Worm (Caenorhabditis elegans) whole organism, L1 larva: ENCODE results near the gene mel-11.

Experiments
- Y116A8C.19 ChIP-seq: sonication (generic microtip); optimal IDR thresholded peaks from 2 replicates; lab custom pipeline; 2016; ENCODE audit warnings: missing compliant biosample characterization, missing genetic modification characterization, borderline replicate concordance
- aha-1 ChIP-seq: fragments of 150-350 bp; optimal IDR thresholded peaks from 2 replicates; lab custom pipeline; 2014; ENCODE audit warnings: missing biosample characterization, missing genetic modification characterization
- alr-1 ChIP-seq: fragments of 200-800 bp; sonication (Bioruptor generic); optimal IDR thresholded peaks from 2 replicates; lab custom pipeline; 2018; ENCODE audit warnings: borderline replicate concordance, mild to moderate bottlenecking, missing genetic modification characterization, missing compliant biosample characterization
- ama-1 ChIP-seq: fragments of 150-350 bp; optimal IDR thresholded peaks from 2 replicates; lab custom pipeline; 2014
- blmp-1 ChIP-seq: fragments of 150-350 bp; optimal IDR thresholded peaks from 2 replicates; lab custom pipeline; 2014; ENCODE audit warnings: missing biosample characterization, missing genetic modification characterization
- ceh-63 ChIP-seq: fragments of 200-800 bp; sonication (Bioruptor generic); optimal IDR thresholded peaks from 2 replicates; lab custom pipeline; 2018; ENCODE audit warnings: mild to moderate bottlenecking, missing genetic modification characterization, missing compliant biosample characterization
- ceh-8 ChIP-seq: fragments of 200-800 bp; sonication (Bioruptor generic); optimal IDR thresholded peaks from 2 replicates; lab custom pipeline; 2018; ENCODE audit warnings: mild to moderate bottlenecking, missing genetic modification characterization, moderate library complexity, missing compliant biosample characterization
- dpl-1 ChIP-seq, 3 experiments: fragments of 150-350 bp in 2 of 3; sonication (generic microtip) in 1 of 3; optimal IDR thresholded peaks; 2 replicates each; lab custom pipeline; 2014 to 2017; ENCODE audit warnings: missing biosample characterization in 3 of 3, missing genetic modification characterization in 3 of 3, missing genetic modification reagents in 3 of 3
- efl-1 ChIP-seq, 4 experiments: fragments of 150-350 bp; optimal IDR thresholded peaks in 3 of 4; peaks in 1 of 4; 1 replicate in 1 of 4; 2 replicates in 3 of 4; lab custom pipeline; 2014; ENCODE audit warnings: missing biosample characterization in 2 of 4, missing genetic modification characterization in 2 of 4, missing genetic modification reagents in 2 of 4
- egl-27 ChIP-seq, 2 experiments: fragments of 150-350 bp in 1 of 2; sonication (generic microtip); optimal IDR thresholded peaks; 3 replicates each; lab custom pipeline; 2017 to 2018; ENCODE audit warnings: missing biosample characterization in 2 of 2, missing genetic modification characterization in 2 of 2, missing genetic modification reagents in 2 of 2
- elt-2 ChIP-seq: sonication (generic microtip); optimal IDR thresholded peaks from 2 replicates; lab custom pipeline; 2016; ENCODE audit warnings: missing genetic modification characterization, mild to moderate bottlenecking, inconsistent platforms, missing compliant biosample characterization, missing genetic modification reagents
- elt-3 ChIP-seq, 6 experiments: fragments of 150-350 bp in 1 of 6; sonication (generic microtip); optimal IDR thresholded peaks; 2 replicates each; lab custom pipeline; 2017 to 2018; ENCODE audit warnings: missing biosample characterization in 6 of 6, missing genetic modification characterization in 6 of 6, inconsistent platforms in 1 of 6
- fkh-4 ChIP-seq: sonication (generic microtip); optimal IDR thresholded peaks from 2 replicates; lab custom pipeline; 2016; ENCODE audit warnings: missing compliant biosample characterization, missing genetic modification characterization, borderline replicate concordance
- fkh-8 ChIP-seq: sonication (generic microtip); optimal IDR thresholded peaks from 2 replicates; lab custom pipeline; 2016; ENCODE audit warnings: mild to moderate bottlenecking, missing genetic modification characterization, missing compliant biosample characterization
- fos-1 ChIP-seq: fragments of 150-350 bp; optimal IDR thresholded peaks from 2 replicates; lab custom pipeline; 2014; ENCODE audit warnings: missing biosample characterization, missing genetic modification characterization
- grh-1 ChIP-seq: fragments of 200-800 bp; sonication (Bioruptor generic); IDR thresholded peaks from 2 replicates; pipeline ENCODE4 v1.3.6; 2022; ENCODE audit warnings: missing genetic modification reagents, missing genetic modification characterization, missing compliant biosample characterization
- hlh-4 ChIP-seq: sonication (generic microtip); optimal IDR thresholded peaks from 2 replicates; lab custom pipeline; 2016; ENCODE audit warnings: mild to moderate bottlenecking, missing genetic modification characterization, missing compliant biosample characterization
- irx-1 ChIP-seq: sonication (generic microtip); optimal IDR thresholded peaks from 2 replicates; lab custom pipeline; 2016; ENCODE audit warnings: missing genetic modification characterization, missing compliant biosample characterization
- lin-14 ChIP-seq: fragments of 200-800 bp; sonication (Bioruptor generic); optimal IDR thresholded peaks from 2 replicates; lab custom pipeline; 2018; ENCODE audit warnings: mild to moderate bottlenecking, missing genetic modification characterization, moderate library complexity, missing compliant biosample characterization
- lin-35 ChIP-seq, 2 experiments: fragments of 150-350 bp; optimal IDR thresholded peaks; 2 replicates each; lab custom pipeline; 2014; ENCODE audit warnings: missing biosample characterization in 2 of 2, missing genetic modification characterization in 2 of 2, missing genetic modification reagents in 2 of 2
- mef-2 ChIP-seq: fragments of 150-350 bp; optimal IDR thresholded peaks from 2 replicates; lab custom pipeline; 2014; ENCODE audit warnings: missing biosample characterization, missing genetic modification characterization
- mep-1 ChIP-seq: fragments of 150-350 bp; optimal IDR thresholded peaks from 2 replicates; lab custom pipeline; 2014; ENCODE audit warnings: missing biosample characterization, missing genetic modification characterization
- nhr-11 ChIP-seq: fragments of 150-350 bp; optimal IDR thresholded peaks from 2 replicates; lab custom pipeline; 2014; ENCODE audit warnings: missing biosample characterization, missing genetic modification characterization
- nhr-12 ChIP-seq: sonication (generic microtip); optimal IDR thresholded peaks from 2 replicates; lab custom pipeline; 2017; ENCODE audit warnings: missing biosample characterization, missing genetic modification characterization
- nhr-19 ChIP-seq: fragments of 200-800 bp; sonication (Bioruptor generic); conservative IDR thresholded peaks from 2 replicates; pipeline ENCODE4 v1.3.6; 2022; ENCODE audit warnings: missing genetic modification characterization, missing compliant biosample characterization
- nhr-20 ChIP-seq: sonication (generic microtip); optimal IDR thresholded peaks from 2 replicates; lab custom pipeline; 2016; ENCODE audit warnings: mild to moderate bottlenecking, missing genetic modification characterization, missing compliant biosample characterization
- nhr-237 ChIP-seq: fragments of 150-350 bp; optimal IDR thresholded peaks from 2 replicates; lab custom pipeline; 2014; ENCODE audit warnings: missing biosample characterization, missing genetic modification characterization
- nhr-28 ChIP-seq: fragments of 150-350 bp; optimal IDR thresholded peaks from 2 replicates; lab custom pipeline; 2014; ENCODE audit warnings: missing biosample characterization, missing genetic modification characterization
- nhr-71 ChIP-seq: sonication (generic microtip); optimal IDR thresholded peaks from 2 replicates; lab custom pipeline; 2016; ENCODE audit warnings: mild to moderate bottlenecking, missing genetic modification characterization, moderate library complexity, missing compliant biosample characterization
- nhr-85 ChIP-seq: sonication (generic microtip); peaks from one replicate; lab custom pipeline; 2016; ENCODE audit warnings: missing genetic modification characterization, inconsistent platforms, missing compliant biosample characterization
- pag-3 ChIP-seq: sonication (generic microtip); optimal IDR thresholded peaks from 2 replicates; lab custom pipeline; 2017; ENCODE audit warnings: missing genetic modification characterization, mild to moderate bottlenecking, missing compliant biosample characterization, antibody characterized with exemption, borderline replicate concordance; ENCODE audit not compliant: insufficient read depth
- snpc-4 ChIP-seq: fragments of 150-350 bp; optimal IDR thresholded peaks from 2 replicates; lab custom pipeline; 2014; ENCODE audit warnings: missing biosample characterization, missing genetic modification characterization
- snu-23 ChIP-seq: sonication (generic microtip); optimal IDR thresholded peaks from 2 replicates; lab custom pipeline; 2016; ENCODE audit warnings: missing genetic modification characterization, missing compliant biosample characterization
- sup-37 ChIP-seq: fragments of 200-800 bp; sonication (Bioruptor generic); optimal IDR thresholded peaks from 2 replicates; lab custom pipeline; 2018; ENCODE audit warnings: mild to moderate bottlenecking, missing genetic modification characterization, missing compliant biosample characterization
- swsn-7 ChIP-seq: sonication (generic microtip); optimal IDR thresholded peaks from 2 replicates; lab custom pipeline; 2016; ENCODE audit warnings: missing genetic modification characterization, missing compliant biosample characterization
- vab-15 ChIP-seq: sonication (generic microtip); optimal IDR thresholded peaks from 2 replicates; lab custom pipeline; 2017; ENCODE audit warnings: missing genotype, mild to moderate bottlenecking, missing genetic modification characterization, missing compliant biosample characterization
- zag-1 ChIP-seq: fragments of 150-350 bp; optimal IDR thresholded peaks from 2 replicates; lab custom pipeline; 2014; ENCODE audit warnings: missing biosample characterization, missing genetic modification characterization

Gene mel-11

ce11 chrII:9345116-9345515 lies 13.2 kb upstream of the mel-11 start:
- no peak for TF ChIP-seq nhr-12 (tag; lab: Kevin White, UChicago)
- peak; percentile 27 for TF ChIP-seq snu-23
- TF ChIP-seq fos-1 (tag; lab: Kevin White, UChicago), result no peak
- no peak for TF ChIP-seq ama-1
- no peak for TF ChIP-seq nhr-28
- TF ChIP-seq ceh-8 (GFP tag; lab: Kevin White, UChicago), result no peak
- peak; percentile 32 for TF ChIP-seq nhr-20 (tag; lab: Kevin White, UChicago)
- peak; percentile 91 for TF ChIP-seq blmp-1 (tag; lab: Kevin White, UChicago)
- peak; percentile 70 for TF ChIP-seq lin-14 (GFP tag; lab: Kevin White, UChicago)
- TF ChIP-seq zag-1 (tag; lab: Kevin White, UChicago), result no peak
- no peak for TF ChIP-seq hlh-4 (tag; lab: Kevin White, UChicago)
- TF ChIP-seq swsn-7, result no peak
- TF ChIP-seq elt-2 (tag; lab: Kevin White, UChicago), result no peak
- TF ChIP-seq Y116A8C.19 (tag; lab: Kevin White, UChicago), result no peak
- TF ChIP-seq ceh-63 (GFP tag; lab: Kevin White, UChicago), result no peak
- no peak for TF ChIP-seq sup-37 (GFP tag; lab: Kevin White, UChicago)
- TF ChIP-seq nhr-11 (tag; lab: Kevin White, UChicago), result no peak
- no peak for TF ChIP-seq mep-1 (tag; lab: Kevin White, UChicago)
- TF ChIP-seq grh-1 (GFP tag; lab: Robert Waterston, UW), result 0 out of 2 replicates have a peak, but pooled peaks have one; percentile 20
- no peak for TF ChIP-seq pag-3 (tag; lab: Kevin White, UChicago)
- TF ChIP-seq lin-35 (GFP tag; optimal IDR thresholded peaks at IDR 0.05; lab: Kevin White, UChicago), result no peak
- TF ChIP-seq egl-27 (tag; optimal IDR thresholded peaks at IDR 0.05; lab: Kevin White, UChicago), result no peak
- no peak for TF ChIP-seq nhr-237
- TF ChIP-seq vab-15 (tag; lab: Kevin White, UChicago), result no peak
- no peak for TF ChIP-seq fkh-4 (tag; lab: Kevin White, UChicago)
- TF ChIP-seq alr-1 (tag; lab: Kevin White, UChicago), result no peak
- TF ChIP-seq nhr-19 (GFP tag; lab: Robert Waterston, UW), result 0 out of 2 replicates have a peak, but pooled peaks have one; percentile 4
- no peak for TF ChIP-seq snpc-4 (tag; lab: Kevin White, UChicago)
- TF ChIP-seq elt-3 (tag; optimal IDR thresholded peaks at IDR 0.05; lab: Kevin White, UChicago), result peak in 5 of 6 experiments; percentile 69 to 84 (median 79)
- no peak for TF ChIP-seq irx-1
- TF ChIP-seq mef-2 (tag; lab: Kevin White, UChicago), result no peak
- no peak for TF ChIP-seq dpl-1 (GFP tag; optimal IDR thresholded peaks at IDR 0.05; lab: Kevin White, UChicago)
- no peak for TF ChIP-seq fkh-8
- peak; percentile 63 for TF ChIP-seq nhr-85 (tag; lab: Kevin White, UChicago)
- TF ChIP-seq nhr-71 (tag; lab: Kevin White, UChicago), result peak; percentile 34

ce11 chrII:9345794-9346193 lies 12.5 kb upstream of the mel-11 start:
- TF ChIP-seq nhr-85 (tag; lab: Kevin White, UChicago) (peak; percentile 64), fkh-8 (no peak), efl-1 (optimal IDR thresholded peaks at IDR 0.05; lab: Kevin White, UChicago) (no peak), efl-1 (GFP tag; optimal IDR thresholded peaks at IDR 0.05 in 1 of 2; lab: Kevin White, UChicago) (peak in 1 of 2 experiments; percentile 30), vab-15 (tag; lab: Kevin White, UChicago) (no peak), blmp-1 (tag; lab: Kevin White, UChicago) (peak; percentile 55), fos-1 (tag; lab: Kevin White, UChicago) (no peak)

DNA sequence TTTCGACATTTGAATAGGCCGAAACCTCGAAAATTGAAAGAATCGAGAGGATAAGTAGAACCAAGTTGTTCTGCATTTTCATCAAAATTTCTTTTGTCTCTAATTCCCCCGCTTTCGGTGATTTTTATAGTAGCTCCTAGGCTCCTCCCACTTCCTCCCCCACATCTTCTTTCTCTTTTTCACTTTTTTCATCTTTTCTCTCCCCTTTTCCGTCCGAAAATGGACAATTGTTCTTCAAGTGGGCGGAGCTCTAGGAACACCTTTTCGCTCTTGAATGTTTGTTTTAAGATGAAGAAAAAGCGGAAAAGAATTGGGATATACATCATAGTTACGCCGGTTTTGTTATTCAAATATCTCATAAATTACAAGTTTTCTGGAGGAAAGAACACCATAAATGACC lies 11.8 kb upstream of the mel-11 start, which contains the start of gene F42A8.1:
TSS of gene F42A8.1 (minus strand) at position 101 of the 400 bp plus-strand sequence.
- no peak for TF ChIP-seq aha-1 (tag; lab: Kevin White, UChicago)
- TF ChIP-seq blmp-1 (tag; lab: Kevin White, UChicago), result peak; percentile 57
- TF ChIP-seq fos-1 (tag; lab: Kevin White, UChicago), result no peak
